Fruit fly (Drosophila melanogaster): ENCODE results near the gene CG10654.

- TF ChIP-seq woc (GFP tag; optimal IDR thresholded peaks at IDR 0.05) (no peak), Rel (GFP tag; optimal IDR thresholded peaks at IDR 0.05) (no peak), Rel (tag; optimal IDR thresholded peaks at IDR 0.05) (peak; percentile 2), Myc (optimal IDR thresholded peaks at IDR 0.05) (no peak), br (GFP tag; optimal IDR thresholded peaks at IDR 0.05) (no peak), psq (GFP tag; optimal IDR thresholded peaks at IDR 0.05) (no peak), pan (optimal IDR thresholded peaks at IDR 0.05) (no peak), CG32264 (GFP tag; optimal IDR thresholded peaks at IDR 0.05) (no peak), h (GFP tag; optimal IDR thresholded peaks at IDR 0.05) (no peak), jim (GFP tag; optimal IDR thresholded peaks at IDR 0.05) (no peak)
Measured at dm6 chr3L:12534318-12534717, 26.7 kb upstream of the CG10654 start, which contains the start of gene Pmm2.

All from whole organism, wandering third instar larva.